Fruit fly (Drosophila melanogaster) whole organism, embryonic: Measurements from ENCODE around the gene CG17637.

ENCODE experiments used
- Atf3 ChIP-seq: fragments of 200-800 bp; sonication (Bioruptor generic); optimal IDR thresholded peaks from 3 replicates; lab custom pipeline; 2016; ENCODE audit warnings: missing biosample characterization, missing genetic modification characterization
- BtbVII ChIP-seq: fragments of 200-800 bp; sonication (Bioruptor generic); optimal IDR thresholded peaks from 3 replicates; lab custom pipeline; 2017; ENCODE audit warnings: missing biosample characterization, mild to moderate bottlenecking, missing genetic modification characterization
- CG1024 ChIP-seq: fragments of 200-800 bp; sonication (Bioruptor generic); IDR thresholded peaks from 2 replicates; pipeline ENCODE4 v1.3.6; 2022; ENCODE audit warnings: missing biosample characterization, missing genetic modification characterization
- CG10274 ChIP-seq: fragments of 200-800 bp; sonication (Bioruptor generic); optimal IDR thresholded peaks from 3 replicates; lab custom pipeline; 2017; ENCODE audit warnings: missing biosample characterization, mild to moderate bottlenecking, missing genetic modification characterization
- CG10979 ChIP-seq: fragments of 200-800 bp; sonication (Bioruptor generic); optimal IDR thresholded peaks from 2 replicates; lab custom pipeline; 2018; ENCODE audit warnings: missing biosample characterization, mild to moderate bottlenecking, missing genetic modification characterization, moderate library complexity
- CG11723 ChIP-seq: fragments of 200-800 bp; sonication (Bioruptor generic); optimal IDR thresholded peaks from 2 replicates; lab custom pipeline; 2017; ENCODE audit warnings: missing biosample characterization, mild to moderate bottlenecking, missing genetic modification characterization
- CG12155 ChIP-seq: fragments of 200-800 bp; sonication (Bioruptor generic); optimal IDR thresholded peaks from 3 replicates; lab custom pipeline; 2016; ENCODE audit warnings: missing biosample characterization, missing genetic modification characterization
- CG13424 ChIP-seq: fragments of 200-800 bp; sonication (Bioruptor generic); optimal IDR thresholded peaks from 2 replicates; lab custom pipeline; 2019; ENCODE audit warnings: missing biosample characterization, mild to moderate bottlenecking, missing genetic modification characterization, moderate library complexity
- CG13775 ChIP-seq: fragments of 200-800 bp; sonication (Bioruptor generic); optimal IDR thresholded peaks from 3 replicates; lab custom pipeline; 2017; ENCODE audit warnings: missing biosample characterization, mild to moderate bottlenecking, missing genetic modification characterization
- CG14667 ChIP-seq: fragments of 200-800 bp; sonication (Bioruptor generic); IDR thresholded peaks from 2 replicates; pipeline ENCODE4 v1.3.6; 2022; ENCODE audit warnings: missing biosample characterization, missing genetic modification characterization
- CG3726 ChIP-seq: fragments of 200-800 bp; sonication (Bioruptor generic); IDR thresholded peaks from 3 replicates; pipeline ENCODE4, ENCODE4 v1.3.6; 2022; ENCODE audit warnings: missing biosample characterization, missing genetic modification characterization
- CG3995 ChIP-seq: fragments of 200-800 bp; sonication (Bioruptor generic); optimal IDR thresholded peaks from 3 replicates; lab custom pipeline; 2016; ENCODE audit warnings: missing biosample characterization, missing genetic modification characterization
- CG4424 ChIP-seq: fragments of 200-800 bp; sonication (Bioruptor generic); optimal IDR thresholded peaks from 3 replicates; lab custom pipeline; 2016; ENCODE audit warnings: missing biosample characterization, missing genetic modification characterization
- CG5245 ChIP-seq: fragments of 200-800 bp; sonication (Bioruptor generic); optimal IDR thresholded peaks from 3 replicates; lab custom pipeline; 2016; ENCODE audit warnings: missing biosample characterization, missing genetic modification characterization
- CG6175 ChIP-seq: fragments of 200-800 bp; sonication (Bioruptor generic); IDR thresholded peaks from 3 replicates; pipeline ENCODE4 v1.3.6; 2022; ENCODE audit warnings: missing biosample characterization, missing genetic modification characterization
- CG6683 ChIP-seq: fragments of 200-800 bp; sonication (Bioruptor generic); optimal IDR thresholded peaks from 2 replicates; lab custom pipeline; 2017; ENCODE audit warnings: missing biosample characterization, mild to moderate bottlenecking, missing genetic modification characterization, missing genetic modification reagents
- CG6689 ChIP-seq: fragments of 200-800 bp; sonication (Bioruptor generic); IDR thresholded peaks from 2 replicates; pipeline ENCODE4 v1.3.6; 2022; ENCODE audit warnings: missing biosample characterization, missing genetic modification characterization
- CG7357 ChIP-seq: fragments of 200-800 bp; sonication (Bioruptor generic); IDR thresholded peaks from 3 replicates; pipeline ENCODE4 v1.3.6; 2022; ENCODE audit warnings: missing biosample characterization, missing genetic modification characterization
- CG9932 ChIP-seq: fragments of 200-800 bp; sonication (Bioruptor generic); IDR thresholded peaks from 2 replicates; pipeline ENCODE4 v1.3.6; 2022; ENCODE audit warnings: missing biosample characterization, missing genetic modification characterization
- CTCF ChIP-seq: fragments of 200-800 bp; sonication (Bioruptor generic); optimal IDR thresholded peaks from 2 replicates; lab custom pipeline; 2017; ENCODE audit warnings: missing biosample characterization, mild to moderate bottlenecking, missing genetic modification characterization, moderate library complexity
- CrebB ChIP-seq: fragments of 200-800 bp; sonication (Bioruptor generic); optimal IDR thresholded peaks from 3 replicates; lab custom pipeline; 2018; ENCODE audit warnings: missing biosample characterization, mild to moderate bottlenecking, missing genetic modification characterization
- Drgx ChIP-seq: fragments of 200-800 bp; sonication (Bioruptor generic); IDR thresholded peaks from 2 replicates; pipeline ENCODE4 v1.3.6; 2022; ENCODE audit warnings: missing biosample characterization, missing genetic modification characterization
- HLHmδ ChIP-seq: fragments of 200-800 bp; sonication (Bioruptor generic); optimal IDR thresholded peaks from 2 replicates; lab custom pipeline; 2018; ENCODE audit warnings: missing biosample characterization, mild to moderate bottlenecking, missing genetic modification characterization, moderate library complexity
- Hr39 ChIP-seq: fragments of >200 bp; optimal IDR thresholded peaks from 2 replicates; lab custom pipeline; 2017
- Lim3 ChIP-seq: fragments of 200-800 bp; sonication (Bioruptor generic); IDR thresholded peaks from 2 replicates; pipeline ENCODE4 v1.3.6; 2022; ENCODE audit warnings: missing biosample characterization, missing genetic modification characterization
- Pdp1 ChIP-seq, 2 experiments: fragments of 200-800 bp; sonication (Bioruptor generic); optimal IDR thresholded peaks; 3 replicates each; lab custom pipeline; 2016; ENCODE audit warnings: missing biosample characterization in 2 of 2, missing genetic modification characterization in 2 of 2, mild to moderate bottlenecking in 1 of 2, moderate library complexity in 1 of 2
- Rx ChIP-seq: fragments of 200-800 bp; sonication (Bioruptor generic); IDR thresholded peaks from 2 replicates; pipeline ENCODE4 v1.3.6; 2022; ENCODE audit warnings: missing biosample characterization, missing genetic modification characterization
- Sin3A ChIP-seq: fragments of >200 bp; optimal IDR thresholded peaks from 2 replicates; lab custom pipeline; 2018
- al ChIP-seq: fragments of 200-800 bp; sonication (Bioruptor generic); IDR thresholded peaks from 2 replicates; pipeline ENCODE4 v1.3.6; 2022; ENCODE audit warnings: missing biosample characterization, missing genetic modification characterization
- ato ChIP-seq: fragments of 200-800 bp; sonication (Bioruptor generic); IDR thresholded peaks from 2 replicates; pipeline ENCODE4 v1.3.6; 2022; ENCODE audit warnings: missing biosample characterization, missing genetic modification characterization; ENCODE audit not compliant: partially characterized antibody
- bbx ChIP-seq: fragments of 200-800 bp; sonication (Bioruptor generic); IDR thresholded peaks from 2 replicates; pipeline ENCODE4 v1.3.6; 2022; ENCODE audit warnings: missing biosample characterization, missing genetic modification characterization; ENCODE audit not compliant: partially characterized antibody
- dimm ChIP-seq: fragments of 200-800 bp; sonication (Bioruptor generic); IDR thresholded peaks from 2 replicates; pipeline ENCODE4 v1.3.6; 2022; ENCODE audit warnings: missing biosample characterization, missing genetic modification characterization
- fd102C ChIP-seq: fragments of 200-800 bp; sonication (Bioruptor generic); optimal IDR thresholded peaks from 2 replicates; lab custom pipeline; 2018; ENCODE audit warnings: missing biosample characterization, mild to moderate bottlenecking, missing genetic modification characterization, moderate library complexity
- gce ChIP-seq: fragments of 200-800 bp; sonication (Bioruptor generic); IDR thresholded peaks from 3 replicates; pipeline ENCODE4 v1.3.6; 2022; ENCODE audit warnings: missing biosample characterization, missing genetic modification characterization
- grn ChIP-seq: fragments of 200-800 bp; sonication (Bioruptor generic); optimal IDR thresholded peaks from 3 replicates; lab custom pipeline; 2017; ENCODE audit warnings: missing biosample characterization, missing genetic modification characterization
- gsb-n ChIP-seq: fragments of 200-800 bp; sonication (Bioruptor generic); optimal IDR thresholded peaks from 3 replicates; lab custom pipeline; 2018; ENCODE audit warnings: missing biosample characterization, mild to moderate bottlenecking, missing genetic modification characterization
- ham ChIP-seq: fragments of 200-800 bp; sonication (Bioruptor generic); IDR thresholded peaks from 2 replicates; pipeline ENCODE4 v1.3.6; 2022; ENCODE audit warnings: missing biosample characterization, missing genetic modification characterization
- lilli ChIP-seq: fragments of 200-800 bp; sonication (Bioruptor generic); optimal IDR thresholded peaks from 3 replicates; lab custom pipeline; 2016; ENCODE audit warnings: missing biosample characterization, missing genetic modification characterization
- luna ChIP-seq: fragments of 200-800 bp; sonication (Bioruptor generic); optimal IDR thresholded peaks from 2 replicates; lab custom pipeline; 2016; ENCODE audit warnings: missing biosample characterization, missing genetic modification characterization
- nerfin-2 ChIP-seq: fragments of 200-800 bp; sonication (Bioruptor generic); IDR thresholded peaks from 2 replicates; pipeline ENCODE4 v1.3.6; 2022; ENCODE audit warnings: missing biosample characterization, missing genetic modification characterization; ENCODE audit not compliant: partially characterized antibody
- odd ChIP-seq: fragments of 200-800 bp; sonication (Bioruptor generic); optimal IDR thresholded peaks from 2 replicates; lab custom pipeline; 2017; ENCODE audit warnings: missing biosample characterization, mild to moderate bottlenecking, missing genetic modification characterization
- p53 ChIP-seq: fragments of 200-800 bp; sonication (Bioruptor generic); optimal IDR thresholded peaks from 2 replicates; lab custom pipeline; 2016; ENCODE audit warnings: missing biosample characterization, missing genetic modification characterization
- pfk ChIP-seq: fragments of 200-800 bp; sonication (Bioruptor generic); optimal IDR thresholded peaks from 2 replicates; lab custom pipeline; 2018; ENCODE audit warnings: missing biosample characterization, mild to moderate bottlenecking, missing genetic modification characterization, moderate library complexity
- repo ChIP-seq: fragments of 200-800 bp; sonication (Bioruptor generic); optimal IDR thresholded peaks from 2 replicates; lab custom pipeline; 2016; ENCODE audit warnings: missing biosample characterization, missing genetic modification characterization
- sens-2 ChIP-seq: fragments of 200-800 bp; sonication (Bioruptor generic); IDR thresholded peaks from 2 replicates; pipeline ENCODE4 v1.3.6; 2022; ENCODE audit warnings: missing biosample characterization, missing genetic modification characterization
- shn ChIP-seq: fragments of 200-800 bp; sonication (Bioruptor generic); optimal IDR thresholded peaks from 3 replicates; lab custom pipeline; 2016; ENCODE audit warnings: missing biosample characterization, missing genetic modification characterization
- sim ChIP-seq: fragments of 200-800 bp; sonication (Bioruptor generic); IDR thresholded peaks from 2 replicates; pipeline ENCODE4 v1.3.6; 2022; ENCODE audit warnings: missing biosample characterization, missing genetic modification characterization
- twi ChIP-seq: fragments of 200-800 bp; optimal IDR thresholded peaks from 2 replicates; lab custom pipeline; 2019; ENCODE audit warnings: missing biosample characterization, mild to moderate bottlenecking, missing genetic modification characterization, moderate library complexity
- vvl ChIP-seq: fragments of 200-800 bp; sonication (Bioruptor generic); IDR thresholded peaks from 2 replicates; pipeline ENCODE4 v1.3.6; 2022; ENCODE audit warnings: missing biosample characterization, missing genetic modification characterization
- zf30C ChIP-seq: fragments of 200-800 bp; sonication (Bioruptor generic); optimal IDR thresholded peaks from 3 replicates; lab custom pipeline; 2018; ENCODE audit warnings: missing biosample characterization, mild to moderate bottlenecking, missing genetic modification characterization
- zfh2 ChIP-seq: fragments of 200-800 bp; sonication (Bioruptor generic); optimal IDR thresholded peaks from 2 replicates; lab custom pipeline; 2016; ENCODE audit warnings: missing biosample characterization, missing genetic modification characterization

CG17637 gene

dm6 chr3L:20493417-20494261, 10.3 kb upstream of the CG17637 start (continued):
- TF ChIP-seq CG10274 (GFP tag; lab: Kevin White, UChicago) (peak; percentile 43), CG9932 (peak; percentile 77), dimm (GFP tag; lab: Robert Waterston, UW) (no peak), gsb-n (no peak), CG1024 (GFP tag; lab: Robert Waterston, UW) (no peak), luna (GFP tag; lab: Kevin White, UChicago) (peak; percentile 14), ham (GFP tag; lab: Robert Waterston, UW) (no peak), p53 (GFP tag; lab: Kevin White, UChicago) (no peak), repo (GFP tag; lab: Kevin White, UChicago) (no peak), gce (GFP tag; lab: Robert Waterston, UW) (0 out of 3 replicates have a peak, but pooled peaks have one; percentile 47), odd (peak; percentile 27), Pdp1 (GFP tag; optimal IDR thresholded peaks at IDR 0.05; lab: Kevin White, UChicago) (peak; percentile 37 to 53), Lim3 (GFP tag; lab: Robert Waterston, UW) (no peak; the same call in 1 of the 2 replicates), grn (no peak), shn (GFP tag; lab: Kevin White, UChicago) (peak; percentile 36), ato (GFP tag; lab: Robert Waterston, UW) (no peak), Drgx (GFP tag; lab: Robert Waterston, UW) (peak; percentile 88), CG6689 (peak; percentile 81), CG7357 (GFP tag; lab: Robert Waterston, UW) (peak; percentile 41; the same call in 1 of the 3 replicates), CG6175 (GFP tag; lab: Robert Waterston, UW) (no peak), nerfin-2 (GFP tag; lab: Robert Waterston, UW) (no peak), zfh2 (GFP tag; lab: Kevin White, UChicago) (peak; percentile 39), twi (tag; lab: Kevin White, UChicago) (peak; percentile 5), CG3995 (GFP tag; lab: Kevin White, UChicago) (peak; percentile 38), CG12155 (GFP tag; lab: Kevin White, UChicago) (peak; percentile 72), Rx (GFP tag; lab: Robert Waterston, UW) (no peak), CG14667 (GFP tag; lab: Robert Waterston, UW) (no peak; the same call in 1 of the 2 replicates), CG13424 (tag; lab: Kevin White, UChicago) (peak; percentile 73), lilli (GFP tag; lab: Kevin White, UChicago) (peak; percentile 80), HLHmδ (GFP tag; lab: Kevin White, UChicago) (no peak), CG6683 (peak; percentile 37), CG10979 (tag; lab: Kevin White, UChicago) (peak; percentile 23), CG13775 (GFP tag; lab: Kevin White, UChicago) (no peak), fd102C (GFP tag; lab: Kevin White, UChicago) (peak; percentile 6), Hr39 (no peak), bbx (GFP tag; lab: Robert Waterston, UW) (no peak), al (GFP tag; lab: Robert Waterston, UW) (peak; percentile 75), Atf3 (no peak), BtbVII (GFP tag; lab: Kevin White, UChicago) (peak; percentile 48), vvl (peak; percentile 90), CG11723 (no peak), CrebB (tag; lab: Kevin White, UChicago) (peak; percentile 28), CTCF (peak; percentile 40), sens-2 (GFP tag; lab: Robert Waterston, UW) (0 out of 2 replicates have a peak, but pooled peaks have one; percentile 20), CG3726 (GFP tag; lab: Robert Waterston, UW) (no peak), sim (GFP tag; lab: Robert Waterston, UW) (0 out of 2 replicates have a peak, but pooled peaks have one; percentile 44), Sin3A (no peak), CG5245 (GFP tag; lab: Kevin White, UChicago) (peak; percentile 18), zf30C (GFP tag; lab: Kevin White, UChicago) (no peak), pfk (GFP tag; lab: Kevin White, UChicago) (peak; percentile 11), CG4424 (GFP tag; lab: Kevin White, UChicago) (peak; percentile 39)
